Worm (Caenorhabditis elegans) whole organism, L2 larva: ENCODE measurements around the gene nhr-48.

Experiments used
- C34F6.9 ChIP-seq: fragments of 150-350 bp; optimal IDR thresholded peaks from 2 replicates; lab custom pipeline; 2014; ENCODE audit warnings: missing biosample characterization, missing genetic modification characterization
- F13H6.1 ChIP-seq: sonication (generic microtip); optimal IDR thresholded peaks from 2 replicates; lab custom pipeline; 2016; ENCODE audit warnings: missing genetic modification characterization, missing compliant biosample characterization
- R02D3.7 ChIP-seq: fragments of 150-350 bp; optimal IDR thresholded peaks from 2 replicates; lab custom pipeline; 2014; ENCODE audit warnings: missing biosample characterization, missing genetic modification characterization
- ZK546.5 ChIP-seq: sonication (generic microtip); optimal IDR thresholded peaks from 2 replicates; lab custom pipeline; 2017; ENCODE audit warnings: missing biosample characterization, missing genetic modification characterization
- alr-1 ChIP-seq: fragments of 150-350 bp; optimal IDR thresholded peaks from 2 replicates; lab custom pipeline; 2014; ENCODE audit warnings: missing biosample characterization, missing genetic modification characterization
- aly-2 ChIP-seq: fragments of 150-350 bp; optimal IDR thresholded peaks from 2 replicates; lab custom pipeline; 2014; ENCODE audit warnings: missing biosample characterization, missing genetic modification characterization
- ama-1 ChIP-seq: fragments of 150-350 bp; optimal IDR thresholded peaks from 2 replicates; lab custom pipeline; 2018; ENCODE audit warnings: inconsistent platforms
- ceh-16 ChIP-seq: fragments of 150-350 bp; optimal IDR thresholded peaks from 2 replicates; lab custom pipeline; 2014; ENCODE audit warnings: missing biosample characterization, missing genetic modification characterization
- ceh-82 ChIP-seq: fragments of 150-350 bp; optimal IDR thresholded peaks from 2 replicates; lab custom pipeline; 2014; ENCODE audit warnings: missing biosample characterization, missing genetic modification characterization
- crh-2 ChIP-seq: sonication (generic microtip); optimal IDR thresholded peaks from 2 replicates; lab custom pipeline; 2017; ENCODE audit warnings: missing biosample characterization, missing genetic modification characterization
- dmd-4 ChIP-seq: sonication (generic microtip); optimal IDR thresholded peaks from 2 replicates; lab custom pipeline; 2017; ENCODE audit warnings: missing biosample characterization, missing genetic modification characterization
- fos-1 ChIP-seq: fragments of 150-350 bp; optimal IDR thresholded peaks from 2 replicates; lab custom pipeline; 2014; ENCODE audit warnings: missing biosample characterization, missing genetic modification characterization
- gmeb-1 ChIP-seq: fragments of 150-350 bp; optimal IDR thresholded peaks from 2 replicates; lab custom pipeline; 2014; ENCODE audit warnings: missing biosample characterization, missing genetic modification characterization
- lin-39 ChIP-seq: fragments of 150-350 bp; optimal IDR thresholded peaks from 2 replicates; lab custom pipeline; 2014; ENCODE audit warnings: missing biosample characterization, missing genetic modification reagents, missing genetic modification characterization
- lsy-2 ChIP-seq, 2 experiments: fragments of 150-350 bp in 1 of 2; sonication (generic microtip) in 1 of 2; optimal IDR thresholded peaks; 2 replicates each; lab custom pipeline; 2014 to 2017; ENCODE audit warnings: missing biosample characterization in 2 of 2, missing genetic modification characterization in 2 of 2
- mdl-1 ChIP-seq, 2 experiments: fragments of 150-350 bp in 1 of 2; sonication (generic microtip) in 1 of 2; optimal IDR thresholded peaks; 2 replicates each; lab custom pipeline; 2017; ENCODE audit warnings: missing biosample characterization in 2 of 2, missing genetic modification characterization in 2 of 2
- nhr-10 ChIP-seq: sonication (generic microtip); optimal IDR thresholded peaks from 2 replicates; lab custom pipeline; 2017; ENCODE audit warnings: missing biosample characterization, missing genetic modification characterization
- nhr-11 ChIP-seq: fragments of 150-350 bp; optimal IDR thresholded peaks from 2 replicates; lab custom pipeline; 2014; ENCODE audit warnings: missing biosample characterization, missing genetic modification characterization
- nhr-21 ChIP-seq: fragments of 150-350 bp; optimal IDR thresholded peaks from 2 replicates; lab custom pipeline; 2014; ENCODE audit warnings: missing biosample characterization, missing genetic modification characterization
- nhr-23 ChIP-seq: fragments of 150-350 bp; optimal IDR thresholded peaks from 2 replicates; lab custom pipeline; 2014; ENCODE audit warnings: missing biosample characterization, missing genetic modification reagents, missing genetic modification characterization
- nhr-237 ChIP-seq: fragments of 150-350 bp; optimal IDR thresholded peaks from 2 replicates; lab custom pipeline; 2014; ENCODE audit warnings: missing biosample characterization, missing genetic modification characterization
- nhr-25 ChIP-seq: fragments of 150-350 bp; sonication (generic microtip); optimal IDR thresholded peaks from 3 replicates; lab custom pipeline; 2014; ENCODE audit warnings: missing biosample characterization, missing genetic modification characterization
- nhr-6 ChIP-seq: fragments of 150-350 bp; optimal IDR thresholded peaks from 2 replicates; lab custom pipeline; 2014; ENCODE audit warnings: missing biosample characterization, missing genetic modification characterization
- nhr-77 ChIP-seq: fragments of 150-350 bp; optimal IDR thresholded peaks from 2 replicates; lab custom pipeline; 2014; ENCODE audit warnings: missing biosample characterization, missing genetic modification characterization
- peb-1 ChIP-seq: fragments of 150-350 bp; optimal IDR thresholded peaks from 2 replicates; lab custom pipeline; 2014; ENCODE audit warnings: missing biosample characterization, missing genetic modification characterization
- skn-1 ChIP-seq: sonication (generic microtip); optimal IDR thresholded peaks from 2 replicates; lab custom pipeline; 2017; ENCODE audit warnings: missing biosample characterization, missing genetic modification characterization
- sma-9 ChIP-seq, 2 experiments: fragments of 150-350 bp in 1 of 2; sonication (generic microtip) in 1 of 2; optimal IDR thresholded peaks; 2 replicates each; lab custom pipeline; 2014 to 2016; ENCODE audit warnings: missing genetic modification characterization in 2 of 2, mild to moderate bottlenecking in 1 of 2, missing biosample characterization in 1 of 2, missing compliant biosample characterization in 1 of 2, missing genetic modification reagents in 1 of 2, moderate library complexity in 1 of 2
- snpc-4 ChIP-seq: fragments of 150-350 bp; optimal IDR thresholded peaks from 2 replicates; lab custom pipeline; 2014; ENCODE audit warnings: missing biosample characterization, missing genetic modification characterization
- unc-39 ChIP-seq: fragments of 150-350 bp; optimal IDR thresholded peaks from 2 replicates; lab custom pipeline; 2014; ENCODE audit warnings: missing biosample characterization, missing genetic modification characterization
- unc-55 ChIP-seq: fragments of 150-350 bp; sonication (generic microtip); optimal IDR thresholded peaks from 3 replicates; lab custom pipeline; 2014; ENCODE audit warnings: missing biosample characterization, missing genetic modification reagents, missing genetic modification characterization
- unc-62 ChIP-seq: fragments of 150-350 bp; optimal IDR thresholded peaks from 2 replicates; lab custom pipeline; 2014; ENCODE audit warnings: missing biosample characterization, missing genetic modification reagents, missing genetic modification characterization
- ztf-1 ChIP-seq: fragments of 200-800 bp; sonication (Bioruptor generic); conservative IDR thresholded peaks from 2 replicates; pipeline ENCODE4 v1.3.6; 2022; ENCODE audit warnings: missing genetic modification characterization, missing compliant biosample characterization
- ztf-4 ChIP-seq: fragments of 150-350 bp; optimal IDR thresholded peaks from 2 replicates; lab custom pipeline; 2014; ENCODE audit warnings: missing biosample characterization, missing genetic modification characterization

nhr-48 gene

ce11 chrX:15746705-15747104 is 38.7 kb downstream of the nhr-48 start, which contains the start of gene srxa-9:
TSS of gene srxa-9 (plus strand) at chrX:15747005.
- TF ChIP-seq nhr-21 (tag; lab: Kevin White, UChicago) = no peak
- TF ChIP-seq peb-1 (tag; lab: Kevin White, UChicago) = no peak
- no peak for TF ChIP-seq ZK546.5 (tag; lab: Kevin White, UChicago)
- TF ChIP-seq unc-55 = no peak
- TF ChIP-seq nhr-237 (tag; lab: Kevin White, UChicago) = no peak
- no peak for TF ChIP-seq lin-39
- no peak for TF ChIP-seq ama-1 (lab: Kevin White, UChicago)
- no peak for TF ChIP-seq ceh-16 (tag; lab: Kevin White, UChicago)

ce11 chrX:15747814-15748213 is 39.8 kb downstream of the nhr-48 start:
- TF ChIP-seq mdl-1 (tag; optimal IDR thresholded peaks at IDR 0.05; lab: Kevin White, UChicago) (no peak), nhr-21 (tag; lab: Kevin White, UChicago) (peak; percentile 33)
- TF ChIP-seq, all 48 proteins: peak for 1

- TF ChIP-seq nhr-6 = no peak
- no peak for TF ChIP-seq dmd-4 (tag; lab: Kevin White, UChicago)
- TF ChIP-seq fos-1 (tag; lab: Kevin White, UChicago) = no peak
- no peak for TF ChIP-seq ztf-1 (GFP tag; lab: Robert Waterston, UW)
- no peak for TF ChIP-seq nhr-77 (tag; lab: Kevin White, UChicago)
- TF ChIP-seq lsy-2 (tag; optimal IDR thresholded peaks at IDR 0.05; lab: Kevin White, UChicago) = no peak
- no peak for TF ChIP-seq gmeb-1
- no peak for TF ChIP-seq ztf-4 (tag; lab: Kevin White, UChicago)
- no peak for TF ChIP-seq sma-9 (GFP tag; optimal IDR thresholded peaks at IDR 0.05; lab: Kevin White, UChicago)
- TF ChIP-seq sma-9 (tag; optimal IDR thresholded peaks at IDR 0.05; lab: Kevin White, UChicago) = no peak
- TF ChIP-seq nhr-23 (tag; lab: Kevin White, UChicago) = no peak
- no peak for TF ChIP-seq peb-1 (tag; lab: Kevin White, UChicago)
- TF ChIP-seq R02D3.7 = no peak
- TF ChIP-seq crh-2 (tag; lab: Kevin White, UChicago) = no peak
- TF ChIP-seq F13H6.1 = no peak
These were observed 43.2 kb downstream of the nhr-48 start for ce11 chrX:15751245-15751644.

- TF ChIP-seq ceh-82 (tag; lab: Kevin White, UChicago) (no peak), nhr-10 (tag; lab: Kevin White, UChicago) (no peak), nhr-21 (tag; lab: Kevin White, UChicago) (no peak), nhr-23 (tag; lab: Kevin White, UChicago) (no peak), aly-2 (no peak), mdl-1 (tag; optimal IDR thresholded peaks at IDR 0.05; lab: Kevin White, UChicago) (no peak), gmeb-1 (no peak), nhr-11 (tag; lab: Kevin White, UChicago) (no peak), unc-39 (tag; lab: Kevin White, UChicago) (no peak), unc-55 (no peak), crh-2 (tag; lab: Kevin White, UChicago) (no peak), peb-1 (tag; lab: Kevin White, UChicago) (no peak), R02D3.7 (no peak), nhr-6 (no peak), ztf-4 (tag; lab: Kevin White, UChicago) (no peak), lsy-2 (tag; optimal IDR thresholded peaks at IDR 0.05; lab: Kevin White, UChicago) (no peak)
These were observed 49.2 kb downstream of the nhr-48 start, which contains the start of gene wrt-4 for ce11 chrX:15757169-15757568. TSS of gene wrt-4 (minus strand) at chrX:15757269.

- no peak for TF ChIP-seq nhr-25 (tag; lab: Kevin White, UChicago)
- TF ChIP-seq lsy-2 (tag; optimal IDR thresholded peaks at IDR 0.05; lab: Kevin White, UChicago) = no peak
- TF ChIP-seq ceh-16 (tag; lab: Kevin White, UChicago) = no peak
- TF ChIP-seq mdl-1 (tag; optimal IDR thresholded peaks at IDR 0.05; lab: Kevin White, UChicago) = no peak
- no peak for TF ChIP-seq gmeb-1
- no peak for TF ChIP-seq alr-1 (tag; lab: Kevin White, UChicago)
- TF ChIP-seq unc-62 (GFP tag; lab: Kevin White, UChicago) = no peak
- no peak for TF ChIP-seq fos-1 (tag; lab: Kevin White, UChicago)
- TF ChIP-seq snpc-4 (tag; lab: Kevin White, UChicago) = peak; percentile 43
These were observed 51.2 kb downstream of the nhr-48 start for ce11 chrX:15759222-15759621.

ce11 chrX:15766147-15766546 is 58.1 kb downstream of the nhr-48 start, which contains the start of gene bus-17:
TSS of gene bus-17 (minus strand) at chrX:15766354.
- TF ChIP-seq nhr-6 (no peak), C34F6.9 (no peak), skn-1 (tag; lab: Kevin White, UChicago) (no peak), sma-9 (GFP tag; optimal IDR thresholded peaks at IDR 0.05; lab: Kevin White, UChicago) (no peak), sma-9 (tag; optimal IDR thresholded peaks at IDR 0.05; lab: Kevin White, UChicago) (no peak)
